Fruit fly (Drosophila melanogaster) whole organism, embryonic: ENCODE results near the gene dysf.

ENCODE experiments used
- BtbVII ChIP-seq: fragments of 200-800 bp; sonication (Bioruptor generic); optimal IDR thresholded peaks from 3 replicates; lab custom pipeline; 2017; ENCODE audit warnings: missing biosample characterization, mild to moderate bottlenecking, missing genetic modification characterization
- CG10147 ChIP-seq: fragments of 200-800 bp; sonication (Bioruptor generic); optimal IDR thresholded peaks from 2 replicates; lab custom pipeline; 2019; ENCODE audit warnings: missing biosample characterization, mild to moderate bottlenecking, missing genetic modification characterization, moderate library complexity
- CG10267 ChIP-seq: fragments of 200-800 bp; sonication (Bioruptor generic); optimal IDR thresholded peaks from 2 replicates; lab custom pipeline; 2018; ENCODE audit warnings: missing biosample characterization, mild to moderate bottlenecking, missing genetic modification characterization, moderate library complexity
- CG10366 ChIP-seq: fragments of 200-800 bp; sonication (Bioruptor generic); IDR thresholded peaks from 2 replicates; pipeline ENCODE4 v1.3.6; 2022; ENCODE audit warnings: missing biosample characterization, missing genetic modification characterization
- CG11398 ChIP-seq: fragments of 200-800 bp; sonication (Bioruptor generic); optimal IDR thresholded peaks from 2 replicates; lab custom pipeline; 2016; ENCODE audit warnings: missing biosample characterization, missing genetic modification characterization
- CG12219 ChIP-seq: fragments of 200-800 bp; sonication (Bioruptor generic); optimal IDR thresholded peaks from 3 replicates; lab custom pipeline; 2018; ENCODE audit warnings: missing biosample characterization, mild to moderate bottlenecking, missing genetic modification characterization
- CG12769 ChIP-seq: fragments of 200-800 bp; sonication (Bioruptor generic); optimal IDR thresholded peaks from 2 replicates; lab custom pipeline; 2019; ENCODE audit warnings: missing biosample characterization, mild to moderate bottlenecking, missing genetic modification characterization, moderate library complexity
- CG13894 ChIP-seq: fragments of 200-800 bp; sonication (Bioruptor generic); optimal IDR thresholded peaks from 3 replicates; lab custom pipeline; 2018; ENCODE audit warnings: missing biosample characterization, mild to moderate bottlenecking, missing genetic modification characterization, moderate library complexity
- CG14014 ChIP-seq: fragments of 200-800 bp; sonication (Bioruptor generic); IDR thresholded peaks from 2 replicates; pipeline ENCODE4 v1.3.6; 2022; ENCODE audit warnings: missing biosample characterization, missing genetic modification characterization
- CG15479 ChIP-seq: fragments of 200-800 bp; sonication (Bioruptor generic); optimal IDR thresholded peaks from 3 replicates; lab custom pipeline; 2019; ENCODE audit warnings: missing biosample characterization, mild to moderate bottlenecking, missing genetic modification characterization, moderate library complexity
- CG15696 ChIP-seq: fragments of 200-800 bp; sonication (Bioruptor generic); optimal IDR thresholded peaks from 2 replicates; lab custom pipeline; 2019; ENCODE audit warnings: missing biosample characterization, mild to moderate bottlenecking, missing genetic modification characterization, moderate library complexity
- CG16815 ChIP-seq: fragments of 200-800 bp; sonication (Bioruptor generic); optimal IDR thresholded peaks from 3 replicates; lab custom pipeline; 2017; ENCODE audit warnings: missing biosample characterization, mild to moderate bottlenecking, missing genetic modification characterization
- CG18011 ChIP-seq: fragments of 200-800 bp; sonication (Bioruptor generic); optimal IDR thresholded peaks from 2 replicates; lab custom pipeline; 2017; ENCODE audit warnings: missing biosample characterization, missing genetic modification characterization, mild to moderate bottlenecking, moderate library complexity, missing genotype
- CG18476 ChIP-seq: fragments of 200-800 bp; sonication (Bioruptor generic); optimal IDR thresholded peaks from 2 replicates; lab custom pipeline; 2016; ENCODE audit warnings: missing biosample characterization, mild to moderate bottlenecking, missing genetic modification characterization
- CG2875 ChIP-seq: fragments of 200-800 bp; sonication (Bioruptor generic); optimal IDR thresholded peaks from 2 replicates; lab custom pipeline; 2017; ENCODE audit warnings: missing biosample characterization, mild to moderate bottlenecking, missing genetic modification characterization, missing genetic modification reagents
- CG3163 ChIP-seq: fragments of 200-800 bp; sonication (Bioruptor generic); optimal IDR thresholded peaks from 3 replicates; lab custom pipeline; 2016; ENCODE audit warnings: missing biosample characterization, missing genetic modification characterization
- CG3838 ChIP-seq: fragments of 200-800 bp; sonication (Bioruptor generic); optimal IDR thresholded peaks from 3 replicates; lab custom pipeline; 2016; ENCODE audit warnings: missing biosample characterization, missing genetic modification characterization
- CG4328 ChIP-seq: fragments of 200-800 bp; sonication (Bioruptor generic); optimal IDR thresholded peaks from 3 replicates; lab custom pipeline; 2017; ENCODE audit warnings: missing biosample characterization, missing genetic modification reagents, missing genetic modification characterization
- CG4404 ChIP-seq: fragments of 200-800 bp; sonication (Bioruptor generic); IDR thresholded peaks from 2 replicates; pipeline ENCODE4 v1.3.6; 2022; ENCODE audit warnings: missing biosample characterization, missing genetic modification characterization
- CG4730 ChIP-seq: fragments of 200-800 bp; sonication (Bioruptor generic); IDR thresholded peaks from 2 replicates; pipeline ENCODE4 v1.3.6; 2022; ENCODE audit warnings: missing biosample characterization, missing genetic modification characterization
- CG5180 ChIP-seq: fragments of 200-800 bp; sonication (Bioruptor generic); optimal IDR thresholded peaks from 3 replicates; lab custom pipeline; 2017; ENCODE audit warnings: missing biosample characterization, missing genetic modification characterization, mild to moderate bottlenecking, moderate library complexity, missing genetic modification reagents
- CG8281 ChIP-seq: fragments of 200-800 bp; sonication (Bioruptor generic); optimal IDR thresholded peaks from 2 replicates; lab custom pipeline; 2018; ENCODE audit warnings: missing biosample characterization, mild to moderate bottlenecking, missing genetic modification characterization, moderate library complexity
- CG8290 ChIP-seq, 3 experiments: fragments of 200-800 bp; sonication (Bioruptor generic); optimal IDR thresholded peaks; 2 replicates each; lab custom pipeline; 2016 to 2019; ENCODE audit warnings: missing biosample characterization in 3 of 3, missing genetic modification characterization in 3 of 3, mild to moderate bottlenecking in 2 of 3, moderate library complexity in 1 of 3
- Camta ChIP-seq: fragments of 200-800 bp; sonication (Bioruptor generic); optimal IDR thresholded peaks from 2 replicates; lab custom pipeline; 2016; ENCODE audit warnings: missing biosample characterization, missing genetic modification characterization
- D ChIP-seq, 2 experiments: fragments of 200-800 bp in 1 of 2; fragments of >200 bp in 1 of 2; sonication (Bioruptor generic) in 1 of 2; optimal IDR thresholded peaks; 2 replicates in 1 of 2; 3 replicates in 1 of 2; lab custom pipeline; 2017; ENCODE audit warnings: mild to moderate bottlenecking in 1 of 2, missing biosample characterization in 1 of 2, missing genetic modification characterization in 1 of 2, missing genetic modification reagents in 1 of 2
- Dbx ChIP-seq: fragments of 200-800 bp; sonication (Bioruptor generic); IDR thresholded peaks from 3 replicates; pipeline ENCODE4 v1.3.6; 2022; ENCODE audit warnings: missing biosample characterization, missing genetic modification characterization
- Dfd ChIP-seq, 2 experiments: fragments of >200 bp; optimal IDR thresholded peaks; 2 replicates each; lab custom pipeline; 2017; ENCODE audit warnings: missing biosample characterization in 2 of 2, missing genetic modification characterization in 2 of 2
- Gsc ChIP-seq: fragments of 200-800 bp; sonication (Bioruptor generic); IDR thresholded peaks from 2 replicates; pipeline ENCODE4 v1.3.6; 2022; ENCODE audit warnings: missing biosample characterization, missing genetic modification characterization
- Hey ChIP-seq: fragments of 200-800 bp; sonication (Bioruptor generic); optimal IDR thresholded peaks from 3 replicates; lab custom pipeline; 2018; ENCODE audit warnings: missing biosample characterization, mild to moderate bottlenecking, missing genetic modification characterization
- Hr78 ChIP-seq, 2 experiments: fragments of 200-800 bp in 1 of 2; fragments of >200 bp in 1 of 2; sonication (Bioruptor generic) in 1 of 2; optimal IDR thresholded peaks; 2 replicates each; lab custom pipeline; 2017 to 2019; ENCODE audit warnings: missing biosample characterization in 2 of 2, missing genetic modification characterization in 2 of 2, mild to moderate bottlenecking in 1 of 2, moderate library complexity in 1 of 2
- Mes4 ChIP-seq: fragments of 200-800 bp; sonication (Bioruptor generic); optimal IDR thresholded peaks from 2 replicates; lab custom pipeline; 2016; ENCODE audit warnings: missing biosample characterization, missing genetic modification characterization
- Rx ChIP-seq: fragments of 200-800 bp; sonication (Bioruptor generic); IDR thresholded peaks from 2 replicates; pipeline ENCODE4 v1.3.6; 2022; ENCODE audit warnings: missing biosample characterization, missing genetic modification characterization
- Stat92E ChIP-seq, 3 experiments: fragments of >200 bp in 2 of 3; fragments of 200-800 bp in 1 of 3; sonication (Bioruptor generic) in 1 of 3; optimal IDR thresholded peaks; 2 replicates each; lab custom pipeline; 2017 to 2019; ENCODE audit warnings: missing biosample characterization in 3 of 3, missing genetic modification characterization in 3 of 3, mild to moderate bottlenecking in 1 of 3, moderate library complexity in 1 of 3
- Xrp1 ChIP-seq: fragments of 200-800 bp; sonication (Bioruptor generic); IDR thresholded peaks from 2 replicates; pipeline ENCODE4 v1.3.6; 2022; ENCODE audit warnings: missing biosample characterization, missing genetic modification characterization
- ara ChIP-seq: fragments of 200-800 bp; sonication (Bioruptor generic); IDR thresholded peaks from 2 replicates; pipeline ENCODE4 v1.3.6; 2022; ENCODE audit warnings: missing biosample characterization, missing genetic modification characterization
- cas ChIP-seq: fragments of 200-800 bp; sonication (Bioruptor generic); IDR thresholded peaks from 2 replicates; pipeline ENCODE4 v1.3.6; 2022; ENCODE audit warnings: missing biosample characterization, missing genetic modification characterization
- danr ChIP-seq: fragments of 200-800 bp; sonication (Bioruptor generic); IDR thresholded peaks from 2 replicates; pipeline ENCODE4 v1.3.6; 2022; ENCODE audit warnings: missing biosample characterization, missing genetic modification characterization
- dmrt99B ChIP-seq: fragments of 200-800 bp; sonication (Bioruptor generic); optimal IDR thresholded peaks from 2 replicates; lab custom pipeline; 2018; ENCODE audit warnings: missing biosample characterization, mild to moderate bottlenecking, missing genetic modification characterization, moderate library complexity
- eyg ChIP-seq: fragments of 200-800 bp; sonication (Bioruptor generic); optimal IDR thresholded peaks from 3 replicates; lab custom pipeline; 2016; ENCODE audit warnings: missing biosample characterization, missing genetic modification characterization
- fd102C ChIP-seq: fragments of 200-800 bp; sonication (Bioruptor generic); optimal IDR thresholded peaks from 2 replicates; lab custom pipeline; 2018; ENCODE audit warnings: missing biosample characterization, mild to moderate bottlenecking, missing genetic modification characterization, moderate library complexity
- maf-S ChIP-seq: fragments of 200-800 bp; sonication (Bioruptor generic); optimal IDR thresholded peaks from 2 replicates; lab custom pipeline; 2016; ENCODE audit warnings: missing biosample characterization, missing genetic modification characterization
- mam ChIP-seq: fragments of 200-800 bp; sonication (Bioruptor generic); optimal IDR thresholded peaks from 3 replicates; lab custom pipeline; 2016; ENCODE audit warnings: missing biosample characterization, missing genetic modification characterization
- pfk ChIP-seq: fragments of 200-800 bp; sonication (Bioruptor generic); optimal IDR thresholded peaks from 2 replicates; lab custom pipeline; 2018; ENCODE audit warnings: missing biosample characterization, mild to moderate bottlenecking, missing genetic modification characterization, moderate library complexity
- row ChIP-seq: fragments of 200-800 bp; sonication (Bioruptor generic); IDR thresholded peaks from 3 replicates; pipeline ENCODE4 v1.3.6; 2022; ENCODE audit warnings: missing biosample characterization, missing genetic modification characterization
- salm ChIP-seq: fragments of 200-800 bp; sonication (Bioruptor generic); optimal IDR thresholded peaks from 2 replicates; lab custom pipeline; 2018; ENCODE audit warnings: missing biosample characterization, mild to moderate bottlenecking, missing genetic modification characterization
- slou ChIP-seq: fragments of 200-800 bp; sonication (Bioruptor generic); optimal IDR thresholded peaks from 3 replicates; lab custom pipeline; 2016; ENCODE audit warnings: missing biosample characterization, missing genetic modification characterization
- sob ChIP-seq: fragments of 200-800 bp; sonication (Bioruptor generic); IDR thresholded peaks from 2 replicates; pipeline ENCODE4 v1.3.6; 2022; ENCODE audit warnings: missing biosample characterization, missing genetic modification characterization
- ssp ChIP-seq: fragments of 200-800 bp; sonication (Bioruptor generic); IDR thresholded peaks from 2 replicates; pipeline ENCODE4 v1.3.6; 2022; ENCODE audit warnings: missing biosample characterization, missing genetic modification characterization
- tap ChIP-seq: fragments of 200-800 bp; optimal IDR thresholded peaks from 3 replicates; lab custom pipeline; 2019; ENCODE audit warnings: missing biosample characterization, mild to moderate bottlenecking, missing genetic modification characterization, moderate library complexity
- ttk ChIP-seq: fragments of 200-800 bp; sonication (Bioruptor generic); IDR thresholded peaks from 2 replicates; pipeline ENCODE4 v2.1.2; 2022; ENCODE audit warnings: missing biosample characterization, missing genetic modification characterization

The dysf gene

DNA sequence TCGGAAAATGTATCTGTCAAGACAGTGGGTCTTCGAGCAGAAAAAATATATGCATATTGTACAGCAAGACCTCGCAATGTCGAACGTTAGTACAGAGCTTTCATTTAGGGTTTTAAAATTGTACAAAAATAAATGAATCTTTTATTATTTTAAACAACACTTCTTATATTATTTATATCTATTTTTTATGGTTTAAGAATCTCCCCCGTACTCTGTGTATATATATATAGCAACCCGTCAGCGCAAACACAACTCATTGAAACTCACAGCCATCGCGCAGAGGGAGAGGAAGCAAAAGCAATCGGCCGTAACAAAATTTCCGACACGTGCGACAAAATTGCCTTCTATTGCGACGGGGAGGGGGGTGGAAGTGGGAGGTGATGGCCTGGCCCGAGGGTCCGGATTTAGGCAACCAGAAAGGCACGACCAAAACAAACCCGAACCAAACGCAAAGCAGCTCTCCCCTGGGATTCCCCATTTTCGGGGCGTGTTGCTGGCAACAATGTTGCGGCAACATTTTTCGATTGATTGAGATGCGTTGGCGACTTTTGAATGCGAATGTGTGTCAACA, 7.5 kb upstream of the dysf start (continued):
- TF ChIP-seq mam (GFP tag; lab: Kevin White, UChicago) (peak; percentile 4), CG3163 (GFP tag; lab: Kevin White, UChicago) (no peak), BtbVII (GFP tag; lab: Kevin White, UChicago) (peak; percentile 73), ara (GFP tag; lab: Robert Waterston, UW) (0 out of 2 replicates have a peak, but pooled peaks have one; percentile 45), slou (no peak), Mes4 (GFP tag; lab: Kevin White, UChicago) (no peak), CG10366 (GFP tag; lab: Robert Waterston, UW) (peak; percentile 83), CG4404 (GFP tag; lab: Robert Waterston, UW) (peak; percentile 65), sob (GFP tag; lab: Robert Waterston, UW) (peak; percentile 77), CG15696 (no peak), CG11398 (GFP tag; lab: Kevin White, UChicago) (no peak), CG8281 (peak; percentile 34), Gsc (GFP tag; lab: Robert Waterston, UW) (no peak; the same call in 1 of the 2 replicates), fd102C (GFP tag; lab: Kevin White, UChicago) (no peak), CG18011 (GFP tag; lab: Kevin White, UChicago) (peak; percentile 4), ssp (peak; percentile 33; the same call in 1 of the 2 replicates), CG8290 (GFP tag; optimal IDR thresholded peaks at IDR 0.05; lab: Kevin White, UChicago) (no peak), CG8290 (tag; optimal IDR thresholded peaks at IDR 0.05; lab: Kevin White, UChicago) (peak in 1 of 2 experiments; percentile 18), danr (GFP tag; lab: Robert Waterston, UW) (peak; percentile 63), Stat92E (GFP tag; optimal IDR thresholded peaks at IDR 0.05; lab: Kevin White, UChicago) (no peak), pfk (GFP tag; lab: Kevin White, UChicago) (no peak), CG4730 (GFP tag; lab: Robert Waterston, UW) (peak; percentile 62), CG18476 (GFP tag; lab: Kevin White, UChicago) (peak; percentile 30), CG10267 (tag; lab: Kevin White, UChicago) (peak; percentile 2), CG14014 (GFP tag; lab: Robert Waterston, UW) (peak; percentile 72), CG10147 (GFP tag; lab: Kevin White, UChicago) (peak; percentile 69), maf-S (no peak), ttk (GFP tag; lab: Robert Waterston, UW) (peak; percentile 82), CG13894 (tag; lab: Kevin White, UChicago) (peak; percentile 74), Xrp1 (peak; percentile 70; the same call in 1 of the 2 replicates), tap (tag; lab: Kevin White, UChicago) (peak; percentile 74), Camta (GFP tag; lab: Kevin White, UChicago) (no peak), Dfd (GFP tag; optimal IDR thresholded peaks at IDR 0.05; lab: Kevin White, UChicago) (no peak), Dbx (peak; percentile 83; the same call in 2 of the 3 replicates), CG12219 (GFP tag; lab: Kevin White, UChicago) (no peak), CG4328 (GFP tag; lab: Kevin White, UChicago) (no peak), CG16815 (GFP tag; lab: Kevin White, UChicago) (no peak)

DNA sequence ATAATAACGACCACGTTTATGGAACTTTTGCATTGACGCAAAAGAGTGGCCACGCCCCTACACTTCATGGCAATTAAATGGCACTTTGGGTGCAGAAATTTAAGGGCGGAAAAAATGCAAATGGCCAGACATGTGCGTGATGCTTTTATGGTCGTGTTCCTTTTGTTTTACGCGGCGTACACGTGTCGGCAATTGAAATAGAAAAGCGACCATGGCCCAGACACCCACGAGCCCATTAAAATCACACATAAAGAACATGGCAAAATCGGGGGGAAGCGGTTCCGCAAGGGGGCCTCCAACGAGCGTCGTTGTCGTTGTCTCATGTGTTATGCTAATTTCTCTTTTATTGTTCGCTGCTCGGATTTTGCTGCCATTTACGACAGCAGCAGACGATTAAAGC, 6.9 kb upstream of the dysf start:
- no peak for TF ChIP-seq salm (tag; lab: Kevin White, UChicago)
- no peak for TF ChIP-seq dmrt99B
- TF ChIP-seq CG15479 (GFP tag; lab: Kevin White, UChicago): no peak
- no peak for TF ChIP-seq CG5180
- TF ChIP-seq CG2875 (GFP tag; lab: Kevin White, UChicago): no peak
- no peak for TF ChIP-seq D (optimal IDR thresholded peaks at IDR 0.05; lab: Kevin White, UChicago)
- TF ChIP-seq D (GFP tag; optimal IDR thresholded peaks at IDR 0.05; lab: Kevin White, UChicago): no peak
- TF ChIP-seq Rx (GFP tag; lab: Robert Waterston, UW): no peak
- peak; percentile 28 for TF ChIP-seq CG12769 (tag; lab: Kevin White, UChicago)
- TF ChIP-seq Hr78 (GFP tag; optimal IDR thresholded peaks at IDR 0.05; lab: Kevin White, UChicago): no peak
- no peak for TF ChIP-seq eyg (GFP tag; lab: Kevin White, UChicago)
- TF ChIP-seq cas (GFP tag; lab: Robert Waterston, UW): no peak
- TF ChIP-seq CG3838 (GFP tag; lab: Kevin White, UChicago): no peak
- TF ChIP-seq row: no peak
- peak; percentile 69 for TF ChIP-seq Hey
